Fruit fly (Drosophila melanogaster) whole organism, wandering third instar larva: ENCODE data around the gene kraken.

Experiments
- Hr78 ChIP-seq: fragments of >200 bp; optimal IDR thresholded peaks from 2 replicates; lab custom pipeline; 2017; ENCODE audit warnings: missing biosample characterization, missing genetic modification characterization
- N ChIP-seq: fragments of >200 bp; optimal IDR thresholded peaks from 2 replicates; lab custom pipeline; 2018; ENCODE audit warnings: missing biosample characterization, missing external identifiers, missing genetic modification characterization
- fru ChIP-seq: fragments of 200-800 bp; sonication (Bioruptor generic); optimal IDR thresholded peaks from 3 replicates; lab custom pipeline; 2016; ENCODE audit warnings: missing biosample characterization, mild to moderate bottlenecking, missing genetic modification characterization
- h ChIP-seq: fragments of 200-800 bp; sonication (Bioruptor generic); optimal IDR thresholded peaks from 3 replicates; lab custom pipeline; 2016; ENCODE audit warnings: missing biosample characterization, mild to moderate bottlenecking, missing genetic modification characterization

- no peak for TF ChIP-seq N
- no peak for TF ChIP-seq fru (GFP tag; lab: Kevin White, UChicago)
- TF ChIP-seq h (GFP tag; lab: Kevin White, UChicago): no peak
- no peak for TF ChIP-seq Hr78 (GFP tag; lab: Kevin White, UChicago)
These were observed 32.4 kb downstream of the kraken start, which contains the start of gene CG15824 for dm6 chr2L:884970-885369.
